Worm (Caenorhabditis elegans): Measurements from ENCODE around the gene lrx-1.

DNA sequence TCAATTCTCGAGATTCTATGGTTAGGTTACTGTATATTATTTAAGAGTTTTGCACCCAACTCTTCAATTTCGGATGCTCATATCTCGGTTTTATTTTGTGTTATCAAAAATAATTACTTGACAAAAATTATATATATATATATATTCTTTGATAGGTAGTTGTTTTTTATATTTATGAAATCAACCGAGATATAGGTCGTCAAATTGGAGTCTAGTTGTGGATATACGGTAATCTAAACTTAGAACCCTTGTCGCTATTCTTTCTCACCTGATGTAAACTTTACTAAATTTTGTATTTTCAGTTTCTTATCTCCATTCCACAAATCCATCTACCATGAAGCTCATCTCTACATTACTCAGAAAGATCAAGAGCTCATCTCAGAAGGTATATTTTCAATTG, 30.8 kb downstream of the lrx-1 start, which contains the start of gene F55C5.10:
- TF ChIP-seq unc-86 (tag; optimal IDR thresholded peaks at IDR 0.05), result no peak
- no peak for TF ChIP-seq lin-11 (tag; optimal IDR thresholded peaks at IDR 0.05)
- no peak for TF ChIP-seq gmeb-2 (tag; optimal IDR thresholded peaks at IDR 0.05)
- no peak for TF ChIP-seq nhr-11 (tag; optimal IDR thresholded peaks at IDR 0.05)
- no peak for TF ChIP-seq nhr-232 (tag; optimal IDR thresholded peaks at IDR 0.05)
- TF ChIP-seq ceh-9 (tag; optimal IDR thresholded peaks at IDR 0.05), result no peak
- no peak for TF ChIP-seq fkh-10 (GFP tag; optimal IDR thresholded peaks at IDR 0.05)
- TF ChIP-seq ceh-48 (tag; optimal IDR thresholded peaks at IDR 0.05), result no peak
- TF ChIP-seq hlh-8 (tag; optimal IDR thresholded peaks at IDR 0.05), result no peak
- no peak for TF ChIP-seq ceh-6 (GFP tag; optimal IDR thresholded peaks at IDR 0.05)
